Fruit fly (Drosophila melanogaster) S2 (cell line): ENCODE results near the gene CG33640.

Experiments used
- CG8478 ChIP-seq: fragments of >200 bp; optimal IDR thresholded peaks from 2 replicates; lab custom pipeline; 2018
- CTCF ChIP-seq, 2 experiments: fragments of >200 bp; optimal IDR thresholded peaks; 2 replicates each; lab custom pipeline; 2018

DNA sequence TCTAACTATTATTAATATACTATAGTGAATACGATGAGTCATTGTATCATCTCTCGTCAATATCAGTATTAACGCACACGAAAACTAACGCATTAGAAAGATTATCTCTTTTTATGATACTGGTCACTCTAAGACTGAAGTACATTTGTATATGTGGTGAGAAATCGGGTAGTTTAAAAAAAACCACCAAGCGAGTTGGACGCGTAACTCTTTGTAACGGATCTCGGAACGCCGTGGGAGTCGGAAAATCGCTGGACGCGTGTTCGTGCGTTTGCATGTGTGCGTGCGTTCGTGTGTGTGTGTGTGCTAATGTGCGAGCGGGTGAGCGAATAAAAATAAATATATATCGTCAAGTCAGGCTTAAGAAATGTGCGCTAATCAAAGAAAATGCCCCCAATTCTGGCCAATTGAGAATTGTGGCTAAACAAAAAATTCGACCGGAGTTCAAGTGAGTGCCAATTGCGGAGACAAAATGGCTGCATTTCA, 22.4 kb downstream of the CG33640 start, which contains the start of gene kuz:
- TF ChIP-seq CG8478 (no peak), CTCF (optimal IDR thresholded peaks at IDR 0.05; lab: Kevin White, UChicago) (no peak)
